Fruit fly (Drosophila melanogaster) whole organism, embryonic: ENCODE results near the gene Smug.
A peak's percentile ranks its signal among the peaks of the same experiment; 100 is the strongest.

Experiments
- Bgb ChIP-seq: fragments of 200-800 bp; sonication (Bioruptor generic); IDR thresholded peaks from 2 replicates; pipeline ENCODE4 v1.3.6; 2022; ENCODE audit warnings: missing biosample characterization, missing genetic modification characterization; ENCODE audit not compliant: partially characterized antibody
- CG11093 ChIP-seq: fragments of 200-800 bp; sonication (Bioruptor generic); IDR thresholded peaks from 3 replicates; pipeline ENCODE4 v1.3.6; 2022; ENCODE audit warnings: missing biosample characterization, missing genetic modification characterization
- CG12155 ChIP-seq: fragments of 200-800 bp; sonication (Bioruptor generic); optimal IDR thresholded peaks from 3 replicates; lab custom pipeline; 2016; ENCODE audit warnings: missing biosample characterization, missing genetic modification characterization
- CG13123 ChIP-seq: fragments of 200-800 bp; sonication (Bioruptor generic); optimal IDR thresholded peaks from 2 replicates; lab custom pipeline; 2016; ENCODE audit warnings: missing biosample characterization, missing genetic modification characterization
- CG14050 ChIP-seq: fragments of 200-800 bp; sonication (Bioruptor generic); IDR thresholded peaks from 3 replicates; pipeline ENCODE4 v1.3.6; 2022; ENCODE audit warnings: missing biosample characterization, missing genetic modification characterization
- CG1603 ChIP-seq: fragments of 200-800 bp; sonication (Bioruptor generic); optimal IDR thresholded peaks from 2 replicates; lab custom pipeline; 2019; ENCODE audit warnings: missing biosample characterization, mild to moderate bottlenecking, missing genetic modification characterization, moderate library complexity
- CG16813 ChIP-seq: fragments of 200-800 bp; sonication (Bioruptor generic); IDR thresholded peaks from 3 replicates; pipeline ENCODE4 v1.3.6; 2022; ENCODE audit warnings: missing biosample characterization, missing genetic modification characterization; ENCODE audit not compliant: partially characterized antibody
- CG16863 ChIP-seq: fragments of 200-800 bp; sonication (Bioruptor generic); optimal IDR thresholded peaks from 3 replicates; lab custom pipeline; 2016; ENCODE audit warnings: missing biosample characterization, missing genetic modification characterization
- CG17186 ChIP-seq: fragments of 200-800 bp; sonication (Bioruptor generic); optimal IDR thresholded peaks from 3 replicates; lab custom pipeline; 2017; ENCODE audit warnings: missing biosample characterization, missing genetic modification reagents, missing genetic modification characterization
- CG18619 ChIP-seq: fragments of 200-800 bp; sonication (Bioruptor generic); optimal IDR thresholded peaks from 3 replicates; lab custom pipeline; 2017; ENCODE audit warnings: missing biosample characterization, mild to moderate bottlenecking, missing genetic modification characterization
- CG2116 ChIP-seq: fragments of 200-800 bp; sonication (Bioruptor generic); optimal IDR thresholded peaks from 3 replicates; lab custom pipeline; 2018; ENCODE audit warnings: missing biosample characterization, mild to moderate bottlenecking, missing genetic modification characterization
- CG2202 ChIP-seq: fragments of 200-800 bp; sonication (Bioruptor generic); optimal IDR thresholded peaks from 2 replicates; lab custom pipeline; 2018; ENCODE audit warnings: missing biosample characterization, mild to moderate bottlenecking, missing genetic modification characterization
- CG3065 ChIP-seq: fragments of 200-800 bp; sonication (Bioruptor generic); optimal IDR thresholded peaks from 2 replicates; lab custom pipeline; 2016; ENCODE audit warnings: missing biosample characterization, missing genetic modification characterization
- CG34422 ChIP-seq: fragments of 200-800 bp; sonication (Bioruptor generic); IDR thresholded peaks from 3 replicates; pipeline ENCODE4 v1.3.6; 2022; ENCODE audit warnings: missing biosample characterization, missing genetic modification characterization
- CG3726 ChIP-seq: fragments of 200-800 bp; sonication (Bioruptor generic); IDR thresholded peaks from 3 replicates; pipeline ENCODE4, ENCODE4 v1.3.6; 2022; ENCODE audit warnings: missing biosample characterization, missing genetic modification characterization
- CG4328 ChIP-seq: fragments of 200-800 bp; sonication (Bioruptor generic); optimal IDR thresholded peaks from 3 replicates; lab custom pipeline; 2017; ENCODE audit warnings: missing biosample characterization, missing genetic modification reagents, missing genetic modification characterization
- CG7372 ChIP-seq: fragments of 200-800 bp; sonication (Bioruptor generic); IDR thresholded peaks from 2 replicates; pipeline ENCODE4 v1.3.6; 2022; ENCODE audit warnings: missing biosample characterization, missing genetic modification characterization
- CG8944 ChIP-seq: fragments of 200-800 bp; sonication (Bioruptor generic); optimal IDR thresholded peaks from 3 replicates; lab custom pipeline; 2016; ENCODE audit warnings: missing biosample characterization, missing genetic modification characterization
- D19B ChIP-seq: fragments of 200-800 bp; sonication (Bioruptor generic); optimal IDR thresholded peaks from 2 replicates; lab custom pipeline; 2017; ENCODE audit warnings: missing biosample characterization, mild to moderate bottlenecking, missing genetic modification characterization
- Dp ChIP-seq: fragments of 200-800 bp; sonication (Bioruptor generic); optimal IDR thresholded peaks from 2 replicates; lab custom pipeline; 2018; ENCODE audit warnings: missing biosample characterization, mild to moderate bottlenecking, missing genetic modification characterization, moderate library complexity
- Hr39 ChIP-seq: fragments of >200 bp; optimal IDR thresholded peaks from 2 replicates; lab custom pipeline; 2017
- Neu2 ChIP-seq: fragments of 200-800 bp; sonication (Bioruptor generic); optimal IDR thresholded peaks from 3 replicates; lab custom pipeline; 2016; ENCODE audit warnings: missing biosample characterization, missing genetic modification characterization, borderline replicate concordance
- Oli ChIP-seq: fragments of 200-800 bp; sonication (Bioruptor generic); optimal IDR thresholded peaks from 2 replicates; lab custom pipeline; 2018; ENCODE audit warnings: missing biosample characterization, mild to moderate bottlenecking, missing genetic modification characterization, moderate library complexity
- Pdp1 ChIP-seq, 2 experiments: fragments of 200-800 bp; sonication (Bioruptor generic); optimal IDR thresholded peaks; 3 replicates each; lab custom pipeline; 2016; ENCODE audit warnings: missing biosample characterization in 2 of 2, missing genetic modification characterization in 2 of 2, mild to moderate bottlenecking in 1 of 2, moderate library complexity in 1 of 2
- Ptx1 ChIP-seq: fragments of 200-800 bp; sonication (Bioruptor generic); IDR thresholded peaks from 2 replicates; pipeline ENCODE4 v1.3.6; 2022; ENCODE audit warnings: missing biosample characterization, missing genetic modification characterization
- Sry-β ChIP-seq: fragments of 200-800 bp; sonication (Bioruptor generic); optimal IDR thresholded peaks from 2 replicates; lab custom pipeline; 2018; ENCODE audit warnings: missing biosample characterization, mild to moderate bottlenecking, missing genetic modification characterization, moderate library complexity
- ac ChIP-seq: fragments of 200-800 bp; sonication (Bioruptor generic); optimal IDR thresholded peaks from 3 replicates; lab custom pipeline; 2017; ENCODE audit warnings: missing biosample characterization, mild to moderate bottlenecking, missing genetic modification characterization
- az2 ChIP-seq: fragments of 200-800 bp; sonication (Bioruptor generic); optimal IDR thresholded peaks from 3 replicates; lab custom pipeline; 2016; ENCODE audit warnings: missing biosample characterization, missing genetic modification characterization
- bbx ChIP-seq: fragments of 200-800 bp; sonication (Bioruptor generic); IDR thresholded peaks from 2 replicates; pipeline ENCODE4 v1.3.6; 2022; ENCODE audit warnings: missing biosample characterization, missing genetic modification characterization; ENCODE audit not compliant: partially characterized antibody
- cas ChIP-seq: fragments of 200-800 bp; sonication (Bioruptor generic); IDR thresholded peaks from 2 replicates; pipeline ENCODE4 v1.3.6; 2022; ENCODE audit warnings: missing biosample characterization, missing genetic modification characterization
- ci ChIP-seq: fragments of 200-800 bp; sonication (Bioruptor generic); IDR thresholded peaks from 3 replicates; pipeline ENCODE4 v1.3.6; 2022; ENCODE audit warnings: missing biosample characterization, missing genetic modification characterization
- crp ChIP-seq, 2 experiments: fragments of 200-800 bp; sonication (Bioruptor generic); optimal IDR thresholded peaks; 2 replicates in 1 of 2; 3 replicates in 1 of 2; lab custom pipeline; 2017; ENCODE audit warnings: missing biosample characterization in 2 of 2, missing genetic modification characterization in 2 of 2, mild to moderate bottlenecking in 1 of 2, moderate library complexity in 1 of 2
- disco-r ChIP-seq: fragments of 200-800 bp; sonication (Bioruptor generic); optimal IDR thresholded peaks from 2 replicates; lab custom pipeline; 2016; ENCODE audit warnings: missing biosample characterization, missing genetic modification characterization
- fd64A ChIP-seq: fragments of 200-800 bp; sonication (Bioruptor generic); optimal IDR thresholded peaks from 3 replicates; lab custom pipeline; 2018; ENCODE audit warnings: missing biosample characterization, mild to moderate bottlenecking, missing genetic modification characterization
- gcm ChIP-seq: fragments of 200-800 bp; sonication (Bioruptor generic); optimal IDR thresholded peaks from 2 replicates; lab custom pipeline; 2019; ENCODE audit warnings: missing biosample characterization, mild to moderate bottlenecking, missing genetic modification characterization, moderate library complexity
- lov ChIP-seq, 2 experiments: fragments of 200-800 bp in 1 of 2; fragments of >200 bp in 1 of 2; sonication (Bioruptor generic) in 1 of 2; IDR thresholded peaks in 1 of 2; optimal IDR thresholded peaks in 1 of 2; 2 replicates in 1 of 2; 3 replicates in 1 of 2; pipeline versions ENCODE4 v1.3.6 to Lab custom; 2017 to 2022; ENCODE audit warnings: missing biosample characterization in 1 of 2, missing genetic modification characterization in 1 of 2
- nmo ChIP-seq: fragments of 200-800 bp; sonication (Bioruptor generic); optimal IDR thresholded peaks from 2 replicates; lab custom pipeline; 2018; ENCODE audit warnings: missing biosample characterization, mild to moderate bottlenecking, missing genetic modification characterization, moderate library complexity
- odd ChIP-seq: fragments of 200-800 bp; sonication (Bioruptor generic); optimal IDR thresholded peaks from 2 replicates; lab custom pipeline; 2017; ENCODE audit warnings: missing biosample characterization, mild to moderate bottlenecking, missing genetic modification characterization
- pan ChIP-seq, 4 experiments: fragments of >200 bp in 3 of 4; fragments of 200-800 bp in 1 of 4; sonication (Bioruptor generic) in 1 of 4; optimal IDR thresholded peaks in 3 of 4; IDR thresholded peaks in 1 of 4; 2 replicates each; pipeline versions ENCODE4 v1.3.6 to Lab custom; 2017 to 2022; ENCODE audit warnings: missing biosample characterization in 2 of 4, missing genetic modification characterization in 2 of 4, mixed read lengths in 1 of 4
- phol ChIP-seq: fragments of 200-800 bp; sonication (Bioruptor generic); optimal IDR thresholded peaks from 3 replicates; lab custom pipeline; 2018; ENCODE audit warnings: missing biosample characterization, mild to moderate bottlenecking, missing genetic modification characterization, moderate library complexity
- ranshi ChIP-seq: fragments of 200-800 bp; sonication (Bioruptor generic); IDR thresholded peaks from 2 replicates; pipeline ENCODE4 v1.3.6; 2022; ENCODE audit warnings: missing biosample characterization, missing genetic modification characterization
- row ChIP-seq: fragments of 200-800 bp; sonication (Bioruptor generic); IDR thresholded peaks from 3 replicates; pipeline ENCODE4 v1.3.6; 2022; ENCODE audit warnings: missing biosample characterization, missing genetic modification characterization
- scrt ChIP-seq: fragments of 200-800 bp; sonication (Bioruptor generic); optimal IDR thresholded peaks from 2 replicates; lab custom pipeline; 2018; ENCODE audit warnings: missing biosample characterization, mild to moderate bottlenecking, missing genetic modification characterization, moderate library complexity
- sens ChIP-seq: fragments of 200-800 bp; sonication (Bioruptor generic); peaks from one replicate; lab custom pipeline; 2016; ENCODE audit warnings: missing biosample characterization, missing genetic modification characterization
- slou ChIP-seq: fragments of 200-800 bp; sonication (Bioruptor generic); optimal IDR thresholded peaks from 3 replicates; lab custom pipeline; 2016; ENCODE audit warnings: missing biosample characterization, missing genetic modification characterization
- vfl ChIP-seq: fragments of 200-800 bp; sonication (Bioruptor generic); optimal IDR thresholded peaks from 2 replicates; lab custom pipeline; 2016; ENCODE audit warnings: missing biosample characterization, missing genetic modification characterization
- wek ChIP-seq: fragments of 200-800 bp; sonication (Bioruptor generic); optimal IDR thresholded peaks from 3 replicates; lab custom pipeline; 2018; ENCODE audit warnings: missing biosample characterization, mild to moderate bottlenecking, missing genetic modification characterization, moderate library complexity

The Smug gene

dm6 chr3R:17151376-17152026 lies 1.1 kb downstream of the Smug start, which contains the start of gene CG5292 (continued):
- peak; percentile 89 for TF ChIP-seq row (GFP tag; lab: Robert Waterston, UW)
- 0 out of 2 replicates have a peak, but pooled peaks have one; percentile 37 for TF ChIP-seq CG7372 (GFP tag; lab: Robert Waterston, UW)
- TF ChIP-seq cas = peak; percentile 40; the same call in 1 of the 2 replicates
- TF ChIP-seq CG3726 (GFP tag; lab: Robert Waterston, UW) = 0 out of 3 replicates have a peak, but pooled peaks have one; percentile 28
- TF ChIP-seq CG3065 = no peak
- TF ChIP-seq slou (GFP tag; lab: Kevin White, UChicago) = peak; percentile 33
- peak; percentile 13 for TF ChIP-seq CG17186
- TF ChIP-seq az2 (GFP tag; lab: Kevin White, UChicago) = peak; percentile 56
- TF ChIP-seq CG1603 (tag; lab: Kevin White, UChicago) = peak; percentile 80
- TF ChIP-seq lov (optimal IDR thresholded peaks at IDR 0.05; lab: Kevin White, UChicago) = no peak
- TF ChIP-seq lov (GFP tag; IDR thresholded peaks at IDR 0.05; lab: Robert Waterston, UW) = 0 out of 3 replicates have a peak, but pooled peaks have one; percentile 42
- peak; percentile 88 for TF ChIP-seq ci
- peak; percentile 75 for TF ChIP-seq D19B (GFP tag; lab: Kevin White, UChicago)
- no peak for TF ChIP-seq pan (optimal IDR thresholded peaks at IDR 0.05; lab: Kevin White, UChicago)
- TF ChIP-seq pan (GFP tag; optimal IDR thresholded peaks at IDR 0.05 in 1 of 2, IDR thresholded peaks at IDR 0.05 in 1 of 2) = peak in 1 of 2 experiments; percentile 52
- TF ChIP-seq ranshi (GFP tag; lab: Robert Waterston, UW) = peak; percentile 51
- peak; percentile 16 for TF ChIP-seq vfl (GFP tag; lab: Kevin White, UChicago)
- TF ChIP-seq CG12155 (GFP tag; lab: Kevin White, UChicago) = peak; percentile 34
- TF ChIP-seq bbx (GFP tag; lab: Robert Waterston, UW) = peak; percentile 62
- TF ChIP-seq Oli (tag; lab: Kevin White, UChicago) = peak; percentile 33
- peak in 1 of 2 experiments; percentile 28 for TF ChIP-seq Pdp1 (GFP tag; optimal IDR thresholded peaks at IDR 0.05; lab: Kevin White, UChicago)
- TF ChIP-seq CG13123 = no peak
- TF ChIP-seq CG34422 (GFP tag; lab: Robert Waterston, UW) = peak; percentile 79; the same call in 2 of the 3 replicates
- peak; percentile 49 for TF ChIP-seq CG2116 (GFP tag; lab: Kevin White, UChicago)
- peak; percentile 51 for TF ChIP-seq CG4328 (GFP tag; lab: Kevin White, UChicago)
- no peak for TF ChIP-seq CG8944
- peak; percentile 23 for TF ChIP-seq CG18619
- 0 out of 3 replicates have a peak, but pooled peaks have one; percentile 29 for TF ChIP-seq CG14050
- TF ChIP-seq crp (GFP tag; optimal IDR thresholded peaks at IDR 0.05; lab: Kevin White, UChicago) = peak; percentile 89 to 98
- no peak for TF ChIP-seq fd64A
- TF ChIP-seq gcm (GFP tag; lab: Kevin White, UChicago) = no peak
- TF ChIP-seq wek = peak; percentile 99
- TF ChIP-seq Bgb (GFP tag; lab: Robert Waterston, UW) = peak; percentile 65; the same call in 1 of the 2 replicates
- TF ChIP-seq Hr39 (lab: Kevin White, UChicago) = no peak
- TF ChIP-seq Neu2 (GFP tag; lab: Kevin White, UChicago) = no peak
- TF ChIP-seq sens (GFP tag; lab: Kevin White, UChicago) = peak; percentile 93
- TF ChIP-seq CG16813 (GFP tag; lab: Robert Waterston, UW) = peak; percentile 45; the same call in 1 of the 3 replicates
- TF ChIP-seq disco-r (GFP tag; lab: Kevin White, UChicago) = peak; percentile 20
- TF ChIP-seq Dp (GFP tag; lab: Kevin White, UChicago) = peak; percentile 42
- peak; percentile 22 for TF ChIP-seq Sry-β (GFP tag; lab: Kevin White, UChicago)
- TF ChIP-seq ac = no peak
- TF ChIP-seq nmo (GFP tag; lab: Kevin White, UChicago) = peak; percentile 56
- TF ChIP-seq odd (GFP tag; lab: Kevin White, UChicago) = no peak
- no peak for TF ChIP-seq CG2202
- TF ChIP-seq CG11093 (GFP tag; lab: Robert Waterston, UW) = no peak
- TF ChIP-seq CG16863 (GFP tag; lab: Kevin White, UChicago) = no peak
- TF ChIP-seq scrt (GFP tag; lab: Kevin White, UChicago) = peak; percentile 61
- peak; percentile 56 for TF ChIP-seq phol (tag; lab: Kevin White, UChicago)
- peak; percentile 65 for TF ChIP-seq Ptx1
